Fruit fly (Drosophila melanogaster) whole organism, pupa: ENCODE results near the gene Jhbp7.

Experiments
- CG32121 ChIP-seq: fragments of 200-800 bp; sonication (Bioruptor generic); IDR thresholded peaks from 2 replicates; pipeline ENCODE4 v1.3.6; 2022; ENCODE audit warnings: missing biosample characterization, missing genetic modification characterization
- CG4496 ChIP-seq: fragments of 200-800 bp; sonication (Bioruptor generic); IDR thresholded peaks from 3 replicates; pipeline ENCODE4 v1.3.6; 2022; ENCODE audit warnings: missing biosample characterization, missing genetic modification characterization
- CG8301 ChIP-seq: fragments of 200-800 bp; sonication (Bioruptor generic); optimal IDR thresholded peaks from 2 replicates; lab custom pipeline; 2018; ENCODE audit warnings: missing biosample characterization, mild to moderate bottlenecking, missing genetic modification characterization
- CG9948 ChIP-seq: fragments of 200-800 bp; sonication (Bioruptor generic); optimal IDR thresholded peaks from 2 replicates; lab custom pipeline; 2018; ENCODE audit warnings: missing biosample characterization, mild to moderate bottlenecking, missing genetic modification characterization, moderate library complexity
- D1 ChIP-seq: fragments of 200-800 bp; sonication (Bioruptor generic); optimal IDR thresholded peaks from 2 replicates; lab custom pipeline; 2018; ENCODE audit warnings: missing biosample characterization, mild to moderate bottlenecking, missing genetic modification characterization, moderate library complexity
- EcR ChIP-seq: fragments of 200-800 bp; sonication (Bioruptor generic); optimal IDR thresholded peaks from 3 replicates; lab custom pipeline; 2019; ENCODE audit warnings: missing biosample characterization, missing genetic modification characterization, mild to moderate bottlenecking, moderate library complexity, missing genetic modification reagents
- Snoo ChIP-seq: fragments of 200-800 bp; sonication (Bioruptor generic); optimal IDR thresholded peaks from 3 replicates; lab custom pipeline; 2017; ENCODE audit warnings: missing biosample characterization, mild to moderate bottlenecking, missing genetic modification characterization, inconsistent platforms
- fd96Ca ChIP-seq: fragments of 200-800 bp; sonication (Bioruptor generic); IDR thresholded peaks from 3 replicates; pipeline ENCODE4 v1.3.6; 2022; ENCODE audit warnings: missing biosample characterization, missing genetic modification characterization
- rn ChIP-seq: fragments of 200-800 bp; sonication (Bioruptor generic); IDR thresholded peaks from 2 replicates; pipeline ENCODE4 v1.3.6; 2022; ENCODE audit warnings: missing biosample characterization, missing genetic modification characterization

- TF ChIP-seq CG32121 (no peak), CG4496 (no peak), D1 (tag; lab: Kevin White, UChicago) (no peak), CG8301 (no peak), fd96Ca (GFP tag; lab: Robert Waterston, UW) (no peak), CG9948 (no peak), rn (no peak), Snoo (tag; lab: Kevin White, UChicago) (no peak), EcR (GFP tag; lab: Kevin White, UChicago) (no peak)
Measured at dm6 chr3R:25266751-25267150, 29.3 kb downstream of the Jhbp7 start.
